Worm (Caenorhabditis elegans) whole organism, dauer: ENCODE results near the gene tost-1.
"Not testable (repeated sequence)": the region's sequence is repeated elsewhere in the genome, so short reads cannot be mapped to it uniquely, and the experiment has no call there.

Experiments
- unc-62 ChIP-seq: sonication (generic microtip); optimal IDR thresholded peaks from 2 replicates; lab custom pipeline; 2017; ENCODE audit warnings: missing biosample characterization, missing genetic modification reagents, missing genetic modification characterization

Gene tost-1

ce11 chrIII:4878281-4878680, at the start of gene tost-1, which contains the start of gene arx-6:
Gene tost-1, minus strand, starts transcription at chrIII:4878311.
Gene arx-6, plus strand, starts transcription at chrIII:4878658.
- no peak for TF ChIP-seq unc-62 (GFP tag; lab: Kevin White, UChicago)

DNA sequence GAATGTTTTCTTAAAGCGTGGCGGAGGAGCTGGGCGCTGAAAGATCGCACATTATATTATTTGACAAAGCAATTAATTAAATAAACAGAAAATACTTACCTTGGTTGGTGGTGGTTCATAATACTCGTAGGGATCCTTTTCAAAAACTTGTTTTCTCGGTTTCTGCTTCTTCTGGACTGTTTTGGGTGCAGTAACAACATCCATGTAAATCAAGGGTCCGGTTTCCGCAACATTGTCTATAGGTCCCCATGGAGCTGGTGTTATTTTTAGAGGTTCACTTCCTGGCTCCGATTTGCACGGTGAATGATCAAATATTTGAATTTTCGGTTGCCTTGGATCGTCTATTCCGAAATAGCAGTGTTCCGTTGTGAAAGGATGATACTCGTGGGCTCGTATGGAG, 46.0 kb upstream of the tost-1 start:
- TF ChIP-seq unc-62 (GFP tag; lab: Kevin White, UChicago) = no peak

- TF ChIP-seq unc-62 (GFP tag; lab: Kevin White, UChicago) = not testable (repeated sequence)
Measured at ce11 chrIII:4922020-4922419, 43.9 kb upstream of the tost-1 start, which contains the start of gene mmab-1. Gene mmab-1, minus strand, starts transcription at chrIII:4922114.

DNA sequence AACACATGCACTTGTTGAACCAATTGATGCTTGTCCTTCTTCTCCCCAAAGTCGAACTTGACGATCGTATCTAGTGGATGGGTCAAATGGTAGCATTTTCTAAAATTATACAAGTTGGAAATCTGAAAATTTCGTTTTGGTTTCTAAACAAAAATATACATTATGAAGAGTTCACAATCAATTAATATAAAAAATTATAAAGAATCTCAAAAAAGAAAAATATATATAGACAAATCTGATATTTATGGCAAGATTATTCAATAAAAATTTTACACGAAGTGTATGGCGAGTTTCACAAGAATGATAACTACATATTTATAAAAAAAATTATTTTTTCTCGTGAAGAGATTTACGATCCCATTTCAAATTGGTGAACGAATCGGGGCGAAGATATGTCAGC, 42.1 kb upstream of the tost-1 start, which contains the start of gene ula-1:
Gene ula-1 (minus strand): TSS at position 101 of the 400 bp plus-strand sequence.
- TF ChIP-seq unc-62 (GFP tag; lab: Kevin White, UChicago) = no peak

ce11 chrIII:4918906-4919305, 40.8 kb upstream of the tost-1 start:
- TF ChIP-seq unc-62 (GFP tag; lab: Kevin White, UChicago) = no peak

DNA sequence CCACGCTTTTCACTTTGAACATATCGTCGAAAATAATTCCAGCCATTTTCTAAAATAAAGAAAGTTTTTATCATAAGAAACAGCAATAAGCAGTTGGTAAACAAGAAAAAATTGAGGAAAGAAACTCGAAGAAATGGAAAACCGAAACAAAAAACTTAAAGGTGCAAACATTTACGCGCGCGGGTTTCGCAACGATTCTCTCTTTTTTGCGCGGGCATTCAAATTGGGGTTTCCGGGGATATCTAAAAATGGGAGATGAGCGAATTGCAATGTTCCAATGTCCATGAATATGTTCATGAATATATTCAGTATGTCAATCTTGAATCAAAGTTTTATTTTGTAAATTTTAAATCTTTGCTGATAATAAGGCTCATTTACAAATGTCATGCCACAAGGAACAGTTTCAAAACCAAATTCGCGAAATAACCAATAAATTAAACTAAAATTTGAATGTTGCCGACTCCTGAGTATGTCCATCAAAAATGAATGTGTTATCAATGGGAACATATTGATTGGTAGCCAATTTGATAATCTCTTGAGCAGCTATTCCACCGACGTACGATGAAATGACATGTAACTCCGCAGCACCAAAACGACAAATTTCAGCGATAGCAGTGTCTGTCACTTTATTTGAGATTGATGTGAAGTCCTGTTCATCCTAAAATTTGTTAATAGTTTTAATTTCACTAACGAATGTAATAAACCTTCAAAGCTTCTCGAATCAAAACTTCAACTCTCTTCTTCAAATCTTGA, 40.0 kb upstream of the tost-1 start, which contains the start of gene rpb-8:
Gene rpb-8 (minus strand): TSS at position 49 of the 753 bp plus-strand sequence.
- no peak for TF ChIP-seq unc-62 (GFP tag; lab: Kevin White, UChicago)

- TF ChIP-seq unc-62 (GFP tag; lab: Kevin White, UChicago) = no peak
Measured at ce11 chrIII:4917077-4917476, 39.0 kb upstream of the tost-1 start, which contains the start of gene rars-1. Gene rars-1, minus strand, starts transcription at chrIII:4917177.

ce11 chrIII:4913736-4914135, 35.6 kb upstream of the tost-1 start:
- no peak for TF ChIP-seq unc-62 (GFP tag; lab: Kevin White, UChicago)

DNA sequence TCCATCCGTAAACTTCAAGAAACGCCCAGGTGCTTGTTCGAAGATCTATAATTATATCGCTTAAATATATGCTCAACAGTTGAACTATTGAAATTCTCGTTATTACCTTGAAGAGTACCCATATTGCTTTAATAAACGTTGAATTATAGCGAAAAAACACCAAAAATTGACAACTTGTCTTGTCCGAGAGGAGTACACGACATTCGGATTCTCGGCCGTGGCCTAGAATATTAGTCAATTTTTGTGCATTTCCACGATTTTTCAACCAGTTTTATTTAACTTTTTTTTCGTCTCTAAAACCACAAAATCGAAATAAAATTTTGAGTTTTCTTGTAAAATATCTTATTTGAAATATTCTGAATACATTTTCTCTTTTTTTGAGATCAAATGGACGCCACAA, 34.2 kb upstream of the tost-1 start, which contains the start of the genes F26F4.9 and cee-1:
Gene F26F4.9 (minus strand): TSS at position 205 of the 400 bp plus-strand sequence.
Gene cee-1 (plus strand): TSS at position 383 of the 400 bp plus-strand sequence.
- TF ChIP-seq unc-62 (GFP tag; lab: Kevin White, UChicago) = no peak

ce11 chrIII:4910956-4911355, 32.8 kb upstream of the tost-1 start, which contains the start of gene F26F4.2:
Gene F26F4.2, plus strand, starts transcription at chrIII:4911256.
- TF ChIP-seq unc-62 (GFP tag; lab: Kevin White, UChicago) = no peak

DNA sequence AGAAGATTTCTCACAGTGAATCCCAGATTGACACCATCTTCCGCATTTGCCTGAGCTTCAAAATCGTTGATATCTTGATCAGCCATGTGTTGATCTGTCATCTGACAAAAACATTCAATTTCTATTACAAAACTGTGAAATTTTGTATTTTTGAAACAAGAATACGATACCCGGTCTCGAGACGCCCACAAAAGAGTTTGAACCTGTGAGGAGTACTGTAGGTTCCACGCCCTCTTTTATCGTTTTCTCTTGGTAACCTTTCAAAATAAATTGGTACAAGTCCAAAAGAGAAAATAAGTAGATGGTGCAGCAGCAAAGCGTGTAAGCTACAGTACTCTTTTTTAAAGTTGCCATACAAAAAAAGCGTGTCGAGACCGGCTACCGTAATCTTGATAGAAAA, 31.8 kb upstream of the tost-1 start, which contains the start of gene F26F4.12:
Gene F26F4.12 (minus strand): TSS at position 101 of the 400 bp plus-strand sequence.
- no peak for TF ChIP-seq unc-62 (GFP tag; lab: Kevin White, UChicago)

DNA sequence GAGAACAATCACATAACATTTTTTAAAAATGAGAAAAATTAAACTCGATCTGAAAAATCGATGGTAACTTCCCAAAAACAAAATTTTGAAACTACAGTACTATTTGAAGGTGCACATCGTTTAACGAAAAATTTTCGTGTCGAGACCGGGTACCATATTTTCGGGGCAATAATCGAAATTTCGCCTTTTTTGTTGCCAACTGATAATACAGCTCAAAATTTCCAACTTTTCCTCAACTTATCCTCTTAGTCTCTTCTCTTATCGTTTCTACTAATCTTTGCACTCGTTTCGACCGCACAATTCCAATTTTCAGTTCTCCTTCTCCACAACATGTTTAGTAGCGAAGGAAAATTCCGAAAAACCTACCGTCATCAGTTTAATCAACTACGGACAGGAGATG, 28.8 kb upstream of the tost-1 start, which contains the start of gene rom-1:
Gene rom-1 (plus strand): TSS at position 301 of the 400 bp plus-strand sequence.
- no peak for TF ChIP-seq unc-62 (GFP tag; lab: Kevin White, UChicago)

DNA sequence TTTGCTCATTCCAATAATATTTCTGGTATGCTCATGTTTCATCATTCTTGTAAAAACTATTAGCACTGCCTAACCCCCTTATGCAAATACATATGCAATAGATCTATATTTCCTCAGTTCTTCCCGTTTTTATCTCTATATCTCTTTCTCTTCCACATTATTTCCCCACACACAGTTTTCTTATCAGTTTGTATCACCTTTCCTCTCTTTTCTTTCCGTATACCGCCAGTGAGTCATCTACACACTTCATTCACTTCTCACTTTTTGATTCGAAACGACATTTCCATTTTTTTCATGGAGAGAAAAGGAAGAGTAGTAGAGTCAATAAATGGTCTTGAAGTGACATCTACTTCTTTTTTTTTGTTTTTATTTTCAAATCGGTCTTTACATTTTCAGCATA, 28.3 kb upstream of the tost-1 start:
- TF ChIP-seq unc-62 (GFP tag; lab: Kevin White, UChicago) = no peak

DNA sequence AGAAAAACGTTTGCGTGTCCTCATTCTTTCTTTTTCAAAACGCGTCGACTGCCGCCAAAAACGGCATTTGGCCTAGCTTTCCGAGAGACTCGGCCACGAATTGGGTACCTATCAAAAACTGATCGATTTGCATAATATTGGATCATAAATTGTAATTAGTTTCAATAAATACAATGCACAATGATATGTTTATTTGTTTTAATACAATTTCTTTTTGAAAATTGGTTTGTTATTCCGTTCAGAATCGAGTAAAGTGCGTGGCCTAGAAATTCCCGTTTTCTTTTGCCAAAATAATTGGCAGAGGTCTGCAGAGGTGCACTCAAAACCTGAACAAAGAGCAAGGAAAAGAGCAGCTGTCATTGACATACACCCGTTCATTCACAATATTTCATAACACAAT, 27.3 kb upstream of the tost-1 start, which contains the start of gene F26F4.8:
Gene F26F4.8 (minus strand): TSS at position 69 of the 400 bp plus-strand sequence.
- no peak for TF ChIP-seq unc-62 (GFP tag; lab: Kevin White, UChicago)

DNA sequence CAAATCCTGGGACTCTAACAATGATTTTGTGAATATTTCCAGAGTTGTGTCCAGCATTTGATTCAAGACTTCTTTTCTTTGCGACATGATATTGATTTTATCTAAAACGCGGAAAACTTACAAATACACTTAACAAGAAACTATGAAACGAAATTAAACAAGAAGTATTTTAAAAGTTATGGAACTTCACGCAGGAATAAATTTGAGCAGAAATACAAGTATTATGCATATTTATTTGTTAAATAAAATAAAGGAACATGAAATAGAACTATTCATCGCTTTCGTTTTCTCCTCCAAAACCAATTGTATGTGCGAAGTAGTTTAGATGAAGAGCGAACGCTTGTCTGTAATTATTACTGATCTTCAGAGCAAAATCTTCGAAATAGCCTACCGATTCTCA, 25.7 kb upstream of the tost-1 start, which contains the start of gene kbp-2:
Gene kbp-2 (minus strand): TSS at position 101 of the 400 bp plus-strand sequence.
- TF ChIP-seq unc-62 (GFP tag; lab: Kevin White, UChicago) = no peak

ce11 chrIII:4900260-4900659, 22.1 kb upstream of the tost-1 start, which contains the start of gene tag-340:
Gene tag-340, plus strand, starts transcription at chrIII:4900508.
- no peak for TF ChIP-seq unc-62 (GFP tag; lab: Kevin White, UChicago)
